Worm (Caenorhabditis elegans) whole organism, mixed stage, embryonic: ENCODE results near the gene gfi-1.

ENCODE experiments used
- lin-32 ChIP-seq: fragments of 200-800 bp; sonication (Bioruptor generic); optimal IDR thresholded peaks from 2 replicates; lab custom pipeline; 2018; ENCODE audit warnings: mild to moderate bottlenecking, missing genetic modification characterization, missing compliant biosample characterization
- mep-1 ChIP-seq: fragments of 150-350 bp; optimal IDR thresholded peaks from 2 replicates; lab custom pipeline; 2017; ENCODE audit warnings: missing biosample characterization, missing genetic modification reagents, missing genetic modification characterization, inconsistent platforms
- unc-39 ChIP-seq: fragments of 150-350 bp; optimal IDR thresholded peaks from 2 replicates; lab custom pipeline; 2014; ENCODE audit warnings: missing biosample characterization, missing genetic modification characterization

DNA sequence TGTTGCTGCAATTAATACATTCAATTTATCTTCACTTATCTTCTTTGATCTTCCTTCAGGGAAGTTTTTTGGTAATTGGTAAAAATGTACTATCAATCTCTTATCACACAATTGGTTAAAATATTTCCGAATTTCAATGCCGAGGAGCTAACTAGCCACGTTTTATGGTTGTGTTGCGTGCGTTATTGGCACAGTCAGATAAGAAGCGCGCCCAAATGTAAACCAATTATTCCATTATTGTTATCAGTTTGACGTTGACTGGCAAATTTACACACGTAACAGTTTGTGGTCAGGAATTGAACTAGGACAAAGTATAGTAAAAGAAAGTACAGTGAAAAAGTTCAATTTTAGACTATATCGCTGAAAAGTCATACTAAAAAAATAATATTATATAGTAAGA is 7.9 kb upstream of the gfi-1 start:
- TF ChIP-seq mep-1 (tag; lab: Kevin White, UChicago) (no peak), lin-32 (GFP tag; lab: Kevin White, UChicago) (no peak), unc-39 (tag; lab: Kevin White, UChicago) (no peak)
